Fruit fly (Drosophila melanogaster): ENCODE measurements around the gene fd3F.
A peak's percentile ranks its signal among the peaks of the same experiment; 100 is the strongest.

Gene fd3F

DNA sequence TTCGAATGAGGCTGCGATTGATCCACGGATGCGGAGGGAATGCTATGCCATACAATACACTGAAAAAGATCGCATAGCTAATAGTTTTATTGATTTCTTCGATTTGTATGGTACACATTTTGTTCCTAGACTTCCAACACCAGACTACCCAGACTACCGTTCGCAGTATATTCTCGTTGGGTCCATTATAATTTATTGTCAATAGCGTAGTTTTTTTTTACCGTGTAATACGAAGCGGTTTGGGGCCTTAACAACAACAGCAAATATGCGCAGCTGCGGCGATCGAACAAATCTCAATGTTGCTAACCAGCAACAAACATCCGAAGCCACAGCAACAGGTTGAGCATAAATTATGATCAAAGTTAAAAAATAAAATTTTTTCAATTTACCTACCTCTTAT is 36.5 kb downstream of the fd3F start (continued):
- TF ChIP-seq B-H2 (GFP tag; optimal IDR thresholded peaks at IDR 0.05) (peak; percentile 57), lab (GFP tag; optimal IDR thresholded peaks at IDR 0.05) (peak; percentile 85), CG11504 (tag; optimal IDR thresholded peaks at IDR 0.05) (peak; percentile 87), maf-S (GFP tag; optimal IDR thresholded peaks at IDR 0.05) (peak; percentile 74), CG8478 (optimal IDR thresholded peaks at IDR 0.05) (no peak), Six4 (GFP tag; optimal IDR thresholded peaks at IDR 0.05) (peak; percentile 61), CG8290 (GFP tag; optimal IDR thresholded peaks at IDR 0.05) (peak; percentile 10), CG8290 (tag; optimal IDR thresholded peaks at IDR 0.05) (peak; percentile 26 to 85), fu2 (GFP tag; optimal IDR thresholded peaks at IDR 0.05) (peak; percentile 67), CG9609 (GFP tag; optimal IDR thresholded peaks at IDR 0.05) (peak; percentile 69), Antp (GFP tag; optimal IDR thresholded peaks at IDR 0.05) (peak; percentile 72), ftz-f1 (GFP tag; optimal IDR thresholded peaks at IDR 0.05) (no peak), Dll (GFP tag; IDR thresholded peaks at IDR 0.05; ENCODE audit: partially characterized antibody) (no peak), CG13123 (GFP tag; optimal IDR thresholded peaks at IDR 0.05) (peak; percentile 48), CG10147 (GFP tag; optimal IDR thresholded peaks at IDR 0.05) (peak; percentile 65), PHDP (tag; optimal IDR thresholded peaks at IDR 0.05) (peak; percentile 80), CG17912 (GFP tag; optimal IDR thresholded peaks at IDR 0.05) (peak; percentile 51), zen (tag; optimal IDR thresholded peaks at IDR 0.05) (peak; percentile 65), Taf1 (GFP tag; IDR thresholded peaks at IDR 0.05) (peak; percentile 36; the same call in 1 of the 2 replicates), CG2199 (GFP tag; IDR thresholded peaks at IDR 0.05) (no peak; the same call in 2 of the 3 replicates), CG34224 (GFP tag; IDR thresholded peaks at IDR 0.05; ENCODE audit: partially characterized antibody) (no peak), da (GFP tag; optimal IDR thresholded peaks at IDR 0.05) (peak; percentile 56), vvl (GFP tag; IDR thresholded peaks at IDR 0.05) (peak; percentile 92), fd3F (GFP tag; optimal IDR thresholded peaks at IDR 0.05) (peak; percentile 70), CG31441 (GFP tag; IDR thresholded peaks at IDR 0.05) (peak; percentile 83), Atf6 (GFP tag; IDR thresholded peaks at IDR 0.05) (peak; percentile 77), CG10209 (GFP tag; optimal IDR thresholded peaks at IDR 0.05) (peak; percentile 81), abd-A (tag; optimal IDR thresholded peaks at IDR 0.05) (peak; percentile 87), pnt (GFP tag; optimal IDR thresholded peaks at IDR 0.05) (peak; percentile 68), oc (tag; optimal IDR thresholded peaks at IDR 0.05) (peak; percentile 74), CG1602 (GFP tag; optimal IDR thresholded peaks at IDR 0.05) (peak; percentile 68), Oaz (GFP tag; IDR thresholded peaks at IDR 0.05) (peak; percentile 52), salm (tag; optimal IDR thresholded peaks at IDR 0.05) (peak; percentile 71), ERR (GFP tag; optimal IDR thresholded peaks at IDR 0.05) (peak; percentile 21), CG1832 (GFP tag; optimal IDR thresholded peaks at IDR 0.05) (no peak), tup (GFP tag; optimal IDR thresholded peaks at IDR 0.05) (peak; percentile 2), Sox100B (GFP tag; optimal IDR thresholded peaks at IDR 0.05) (peak; percentile 69), sima (GFP tag; optimal IDR thresholded peaks at IDR 0.05) (no peak), CG6689 (GFP tag; IDR thresholded peaks at IDR 0.05) (peak; percentile 70), Doc2 (GFP tag; IDR thresholded peaks at IDR 0.05) (no peak), pros (GFP tag; optimal IDR thresholded peaks at IDR 0.05) (peak; percentile 2), Myb (GFP tag; optimal IDR thresholded peaks at IDR 0.05) (peak; percentile 54), Fer2 (tag; optimal IDR thresholded peaks at IDR 0.05) (peak; percentile 60), knrl (GFP tag; IDR thresholded peaks at IDR 0.05; ENCODE audit: partially characterized antibody) (no peak), exex (tag; optimal IDR thresholded peaks at IDR 0.05) (peak; percentile 22), GATAe (GFP tag; conservative IDR thresholded peaks at IDR 0.05) (no peak), CG1792 (GFP tag; optimal IDR thresholded peaks at IDR 0.05) (peak; percentile 39), CkIIα-i1 (GFP tag; IDR thresholded peaks at IDR 0.05) (no peak), CG14710 (tag; optimal IDR thresholded peaks at IDR 0.05) (peak; percentile 73), ranshi (GFP tag; IDR thresholded peaks at IDR 0.05) (peak; percentile 59), yki (optimal IDR thresholded peaks at IDR 0.05) (no peak), Trl (optimal IDR thresholded peaks at IDR 0.05) (no peak), Trl (GFP tag; optimal IDR thresholded peaks at IDR 0.05) (peak; percentile 67)

All from whole organism, embryonic.